Fruit fly (Drosophila melanogaster) whole organism, adult: ENCODE measurements around the gene CG14294.

Experiments
- CG14711 ChIP-seq: fragments of 200-800 bp; sonication (Bioruptor generic); optimal IDR thresholded peaks from 2 replicates; lab custom pipeline; 2018; ENCODE audit warnings: missing biosample characterization, mild to moderate bottlenecking, missing genetic modification characterization, moderate library complexity
- CG5204 ChIP-seq: fragments of 200-800 bp; sonication (Bioruptor generic); optimal IDR thresholded peaks from 2 replicates; lab custom pipeline; 2016; ENCODE audit warnings: missing biosample characterization, missing genetic modification characterization
- bab1 ChIP-seq: fragments of 200-800 bp; sonication (Bioruptor generic); optimal IDR thresholded peaks from 3 replicates; lab custom pipeline; 2019; ENCODE audit warnings: missing biosample characterization, mild to moderate bottlenecking, missing genetic modification characterization, moderate library complexity
- cnc ChIP-seq, 2 experiments: fragments of >200 bp; optimal IDR thresholded peaks; 2 replicates each; lab custom pipeline; 2017
- ovo ChIP-seq: fragments of 200-800 bp; sonication (Bioruptor generic); optimal IDR thresholded peaks from 2 replicates; lab custom pipeline; 2016; ENCODE audit warnings: missing biosample characterization, missing genetic modification characterization

dm6 chr3R:18949131-18949530 is 47.1 kb upstream of the CG14294 start:
- TF ChIP-seq CG14711, result no peak
- no peak for TF ChIP-seq cnc (optimal IDR thresholded peaks at IDR 0.05; lab: Kevin White, UChicago)
- no peak for TF ChIP-seq ovo (GFP tag; lab: Kevin White, UChicago)
- TF ChIP-seq bab1 (GFP tag; lab: Kevin White, UChicago), result no peak
- no peak for TF ChIP-seq CG5204
